Worm (Caenorhabditis elegans) whole organism, L4 larva: ENCODE results near the gene oops-1.

Experiments used
- F26F4.8 ChIP-seq: fragments of 200-800 bp; sonication (Bioruptor generic); conservative IDR thresholded peaks from 2 replicates; pipeline ENCODE4 v1.3.6; 2022; ENCODE audit warnings: missing genetic modification characterization, missing compliant biosample characterization
- F49E8.2 ChIP-seq: sonication (generic microtip); optimal IDR thresholded peaks from 2 replicates; lab custom pipeline; 2016; ENCODE audit warnings: missing compliant biosample characterization, mild to moderate bottlenecking, missing genetic modification characterization, borderline replicate concordance
- R02D3.7 ChIP-seq: fragments of 150-350 bp; sonication (generic microtip); optimal IDR thresholded peaks from 3 replicates; lab custom pipeline; 2014; ENCODE audit warnings: missing biosample characterization, missing genetic modification characterization
- Y75B8A.6 ChIP-seq: fragments of 200-800 bp; sonication (Bioruptor generic); IDR thresholded peaks from 2 replicates; pipeline ENCODE4 v1.3.6; 2022; ENCODE audit warnings: missing genetic modification reagents, missing genetic modification characterization, missing compliant biosample characterization
- aha-1 ChIP-seq: fragments of 150-350 bp; peaks from one replicate; lab custom pipeline; 2014; ENCODE audit warnings: missing biosample characterization, missing genetic modification characterization
- ama-1 ChIP-seq: fragments of 150-350 bp; optimal IDR thresholded peaks from 2 replicates; lab custom pipeline; 2014; ENCODE audit warnings: inconsistent platforms, mixed read lengths
- attf-4 ChIP-seq: sonication (generic microtip); optimal IDR thresholded peaks from 3 replicates; lab custom pipeline; 2017; ENCODE audit warnings: missing biosample characterization, missing genetic modification characterization
- ceh-62 ChIP-seq: sonication (generic microtip); optimal IDR thresholded peaks from 2 replicates; lab custom pipeline; 2017; ENCODE audit warnings: missing biosample characterization, missing genetic modification characterization
- ceh-82 ChIP-seq: sonication (generic microtip); optimal IDR thresholded peaks from 2 replicates; lab custom pipeline; 2017; ENCODE audit warnings: missing biosample characterization, missing genetic modification characterization
- daf-19 ChIP-seq: fragments of 200-800 bp; sonication (Bioruptor generic); conservative IDR thresholded peaks from 2 replicates; pipeline ENCODE4 v1.3.6; 2022; ENCODE audit warnings: missing genetic modification characterization, missing compliant biosample characterization
- dmd-6 ChIP-seq: fragments of 200-800 bp; sonication (Bioruptor generic); IDR thresholded peaks from 2 replicates; pipeline ENCODE4 v1.3.6; 2022; ENCODE audit warnings: missing genetic modification reagents, missing genetic modification characterization, missing compliant biosample characterization
- dve-1 ChIP-seq: sonication (generic microtip); optimal IDR thresholded peaks from 2 replicates; lab custom pipeline; 2017; ENCODE audit warnings: antibody characterized with exemption, mild to moderate bottlenecking, missing genetic modification characterization, missing compliant biosample characterization; ENCODE audit not compliant: insufficient read depth
- fos-1 ChIP-seq: fragments of 150-350 bp; optimal IDR thresholded peaks from 2 replicates; lab custom pipeline; 2014; ENCODE audit warnings: missing biosample characterization, missing genetic modification characterization
- hlh-11 ChIP-seq: fragments of 200-800 bp; sonication (Bioruptor generic); optimal IDR thresholded peaks from 2 replicates; lab custom pipeline; 2018; ENCODE audit warnings: mild to moderate bottlenecking, missing genetic modification characterization, missing compliant biosample characterization
- hlh-30 ChIP-seq: sonication (generic microtip); optimal IDR thresholded peaks from 2 replicates; lab custom pipeline; 2017; ENCODE audit warnings: antibody characterized with exemption, mild to moderate bottlenecking, missing genetic modification characterization, missing compliant biosample characterization; ENCODE audit not compliant: insufficient read depth
- hmg-1.1 ChIP-seq: fragments of 200-800 bp; sonication (Bioruptor generic); IDR thresholded peaks from 2 replicates; pipeline ENCODE4 v1.3.6; 2022; ENCODE audit warnings: missing genetic modification reagents, missing genetic modification characterization, missing compliant biosample characterization
- jun-1 ChIP-seq: fragments of 150-350 bp; optimal IDR thresholded peaks from 2 replicates; lab custom pipeline; 2014; ENCODE audit warnings: missing biosample characterization, missing genetic modification reagents, missing genetic modification characterization
- lim-7 ChIP-seq: fragments of 200-800 bp; sonication (Bioruptor generic); IDR thresholded peaks from 2 replicates; pipeline ENCODE4 v1.3.6; 2022; ENCODE audit warnings: missing genetic modification characterization, missing compliant biosample characterization
- lin-15B ChIP-seq: fragments of 150-350 bp; sonication (generic microtip); optimal IDR thresholded peaks from 3 replicates; lab custom pipeline; 2014; ENCODE audit warnings: missing biosample characterization, missing genetic modification characterization
- lin-29 ChIP-seq: fragments of 200-800 bp; sonication (Bioruptor generic); IDR thresholded peaks from 2 replicates; pipeline ENCODE4 v1.3.6; 2022; ENCODE audit warnings: missing genetic modification reagents, missing genetic modification characterization, missing compliant biosample characterization
- lin-38 ChIP-seq: fragments of 200-800 bp; sonication (Bioruptor generic); IDR thresholded peaks from 2 replicates; pipeline ENCODE4 v1.3.6; 2022; ENCODE audit warnings: missing genetic modification reagents, missing genetic modification characterization, missing compliant biosample characterization
- lir-3 ChIP-seq: sonication (generic microtip); optimal IDR thresholded peaks from 2 replicates; lab custom pipeline; 2016; ENCODE audit warnings: mild to moderate bottlenecking, missing genetic modification characterization, missing compliant biosample characterization
- mdl-1 ChIP-seq, 2 experiments: fragments of 150-350 bp in 1 of 2; sonication (generic microtip) in 1 of 2; optimal IDR thresholded peaks; 2 replicates each; lab custom pipeline; 2014 to 2017; ENCODE audit warnings: missing biosample characterization in 2 of 2, missing genetic modification characterization in 2 of 2
- mep-1 ChIP-seq: fragments of 150-350 bp; sonication (generic microtip); optimal IDR thresholded peaks from 3 replicates; lab custom pipeline; 2014; ENCODE audit warnings: missing biosample characterization, missing genetic modification characterization
- mes-2 ChIP-seq: sonication (generic microtip); optimal IDR thresholded peaks from 2 replicates; lab custom pipeline; 2016; ENCODE audit warnings: missing genotype, mild to moderate bottlenecking, missing genetic modification characterization, missing compliant biosample characterization; ENCODE audit not compliant: poor library complexity, severe bottlenecking
- nhr-10 ChIP-seq: fragments of 150-350 bp; optimal IDR thresholded peaks from 2 replicates; lab custom pipeline; 2014; ENCODE audit warnings: missing biosample characterization, missing genetic modification characterization
- nhr-11 ChIP-seq: fragments of 150-350 bp; optimal IDR thresholded peaks from 2 replicates; lab custom pipeline; 2014; ENCODE audit warnings: missing biosample characterization, missing genetic modification characterization
- nhr-237 ChIP-seq: sonication (generic microtip); optimal IDR thresholded peaks from 2 replicates; lab custom pipeline; 2017; ENCODE audit warnings: missing biosample characterization, missing genetic modification characterization
- nhr-25 ChIP-seq: sonication (generic microtip); optimal IDR thresholded peaks from 2 replicates; lab custom pipeline; 2017; ENCODE audit warnings: missing genetic modification characterization, mild to moderate bottlenecking, missing compliant biosample characterization, antibody characterized with exemption, moderate library complexity, borderline replicate concordance; ENCODE audit not compliant: insufficient read depth
- nhr-28 ChIP-seq: fragments of 150-350 bp; optimal IDR thresholded peaks from 2 replicates; lab custom pipeline; 2014; ENCODE audit warnings: missing biosample characterization, missing genetic modification characterization
- nhr-41 ChIP-seq: fragments of 200-800 bp; sonication (Bioruptor generic); IDR thresholded peaks from 2 replicates; pipeline ENCODE4 v1.3.6; 2022; ENCODE audit warnings: missing genetic modification reagents, missing genetic modification characterization, missing compliant biosample characterization
- nhr-48 ChIP-seq: sonication (generic microtip); optimal IDR thresholded peaks from 2 replicates; lab custom pipeline; 2016; ENCODE audit warnings: mild to moderate bottlenecking, missing genetic modification characterization, missing compliant biosample characterization
- nhr-76 ChIP-seq: fragments of 150-350 bp; optimal IDR thresholded peaks from 2 replicates; lab custom pipeline; 2014; ENCODE audit warnings: missing biosample characterization, missing genetic modification characterization
- nhr-77 ChIP-seq: fragments of 150-350 bp; optimal IDR thresholded peaks from 2 replicates; lab custom pipeline; 2014; ENCODE audit warnings: missing biosample characterization, missing genetic modification characterization
- rbr-2 ChIP-seq: sonication (generic microtip); optimal IDR thresholded peaks from 2 replicates; lab custom pipeline; 2016; ENCODE audit warnings: missing genotype, missing genetic modification characterization, missing compliant biosample characterization
- saeg-2 ChIP-seq: fragments of 200-800 bp; sonication (Bioruptor generic); IDR thresholded peaks from 2 replicates; pipeline ENCODE4 v1.3.6; 2022; ENCODE audit warnings: missing genetic modification reagents, missing genetic modification characterization, missing compliant biosample characterization
- set-16 ChIP-seq: fragments of 200-800 bp; sonication (Bioruptor generic); IDR thresholded peaks from 2 replicates; pipeline ENCODE4 v1.3.6; 2022; ENCODE audit warnings: missing genetic modification reagents, missing genetic modification characterization, missing compliant biosample characterization
- snpc-1.2 ChIP-seq: fragments of 200-800 bp; sonication (Bioruptor generic); IDR thresholded peaks from 2 replicates; pipeline ENCODE4 v1.3.6; 2022; ENCODE audit warnings: missing genetic modification reagents, missing genetic modification characterization, missing compliant biosample characterization
- tra-1 ChIP-seq: fragments of 200-800 bp; sonication (Bioruptor generic); IDR thresholded peaks from 2 replicates; pipeline ENCODE4 v1.3.6; 2022; ENCODE audit warnings: missing genetic modification reagents, missing genetic modification characterization, missing compliant biosample characterization
- unc-39 ChIP-seq: sonication (generic microtip); optimal IDR thresholded peaks from 2 replicates; lab custom pipeline; 2017; ENCODE audit warnings: missing biosample characterization, missing genetic modification characterization
- unc-62 ChIP-seq, 3 experiments: fragments of 150-350 bp in 1 of 3; sonication (generic microtip); optimal IDR thresholded peaks in 2 of 3; peaks in 1 of 3; 1 replicate in 1 of 3; 2 replicates in 2 of 3; lab custom pipeline; 2014 to 2017; ENCODE audit warnings: missing biosample characterization in 3 of 3, missing genetic modification characterization in 3 of 3, missing genetic modification reagents in 3 of 3, missing genotype in 1 of 3
- vab-7 ChIP-seq: fragments of 200-800 bp; sonication (Bioruptor generic); IDR thresholded peaks from 2 replicates; pipeline ENCODE4 v1.3.6; 2022; ENCODE audit warnings: missing genetic modification reagents, missing genetic modification characterization, missing compliant biosample characterization
- zfp-2 ChIP-seq: sonication (generic microtip); optimal IDR thresholded peaks from 2 replicates; lab custom pipeline; 2016; ENCODE audit warnings: mild to moderate bottlenecking, missing genetic modification characterization, missing compliant biosample characterization
- zip-2 ChIP-seq: fragments of 150-350 bp; optimal IDR thresholded peaks from 2 replicates; lab custom pipeline; 2014; ENCODE audit warnings: missing biosample characterization, missing genetic modification characterization

Gene oops-1

DNA sequence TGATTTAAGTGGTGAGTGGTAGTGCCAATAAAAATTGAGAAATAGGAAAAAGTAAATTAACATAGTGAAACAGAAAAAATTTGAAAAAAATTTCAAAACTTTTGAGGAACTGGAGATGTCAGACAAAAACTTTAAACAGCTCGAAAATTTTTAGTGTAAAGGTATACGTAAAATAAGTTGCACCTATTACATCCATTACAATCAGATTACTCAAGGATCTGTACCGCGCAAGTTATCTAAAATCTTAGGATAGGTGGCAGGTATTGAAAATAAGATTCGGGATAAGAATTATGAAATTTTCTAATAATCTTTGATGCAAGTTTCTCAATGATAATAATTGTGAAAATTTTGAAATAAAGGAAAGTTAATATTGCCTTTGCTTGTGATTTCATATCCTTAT, 47.1 kb downstream of the oops-1 start:
- TF ChIP-seq unc-62 (GFP tag; optimal IDR thresholded peaks at IDR 0.05 in 1 of 2; lab: Kevin White, UChicago) (peak in 1 of 2 experiments; percentile 91), unc-62 (tag; optimal IDR thresholded peaks at IDR 0.05; lab: Kevin White, UChicago) (no peak), hlh-11 (tag; lab: Kevin White, UChicago) (no peak), fos-1 (no peak), saeg-2 (no peak), attf-4 (no peak)

DNA sequence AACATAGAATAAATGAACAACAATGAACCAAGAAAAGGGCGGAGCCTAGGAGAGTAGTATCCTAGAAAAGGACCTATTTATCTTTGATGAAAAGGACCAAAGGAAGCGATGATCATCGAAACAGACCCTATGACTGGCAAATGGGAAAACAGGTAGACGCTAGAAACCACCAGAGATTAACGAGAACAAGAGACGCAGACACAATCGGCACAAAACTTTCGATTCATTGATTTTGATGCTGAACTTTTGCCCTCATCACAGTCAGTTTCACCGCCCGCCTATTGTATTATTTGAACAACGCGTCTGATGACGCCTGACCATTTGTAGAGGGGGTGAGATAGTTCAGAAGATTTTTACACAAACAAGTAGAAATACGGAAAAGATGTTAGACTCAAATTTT, 48.3 kb downstream of the oops-1 start:
- TF ChIP-seq nhr-25 (tag; lab: Kevin White, UChicago) (no peak), lin-38 (GFP tag; lab: Robert Waterston, UW) (no peak), zip-2 (tag; lab: Kevin White, UChicago) (no peak), unc-39 (tag; lab: Kevin White, UChicago) (no peak), ama-1 (lab: Kevin White, UChicago) (no peak), lin-29 (GFP tag; lab: Robert Waterston, UW) (no peak), attf-4 (no peak), zfp-2 (tag; lab: Kevin White, UChicago) (no peak), nhr-41 (GFP tag; lab: Robert Waterston, UW) (no peak), dve-1 (peak; percentile 39), nhr-48 (tag; lab: Kevin White, UChicago) (no peak), nhr-77 (no peak), nhr-11 (no peak), dmd-6 (peak; percentile 27; the same call in 1 of the 2 replicates), F49E8.2 (tag; lab: Kevin White, UChicago) (no peak), nhr-28 (tag; lab: Kevin White, UChicago) (peak; percentile 69), jun-1 (tag; lab: Kevin White, UChicago) (no peak), hmg-1.1 (peak; percentile 29; the same call in 1 of the 2 replicates), tra-1 (no peak), nhr-237 (no peak), mep-1 (tag; lab: Kevin White, UChicago) (peak; percentile 21), set-16 (GFP tag; lab: Robert Waterston, UW) (no peak), ceh-62 (no peak), daf-19 (GFP tag; lab: Robert Waterston, UW) (no peak), mdl-1 (tag; optimal IDR thresholded peaks at IDR 0.05; lab: Kevin White, UChicago) (peak in 1 of 2 experiments; percentile 11), rbr-2 (tag; lab: Kevin White, UChicago) (no peak), lin-15B (tag; lab: Kevin White, UChicago) (no peak), ceh-82 (tag; lab: Kevin White, UChicago) (no peak), R02D3.7 (tag; lab: Kevin White, UChicago) (no peak), Y75B8A.6 (no peak), hlh-11 (tag; lab: Kevin White, UChicago) (peak; percentile 43), mes-2 (no peak), nhr-76 (tag; lab: Kevin White, UChicago) (no peak), snpc-1.2 (GFP tag; lab: Robert Waterston, UW) (no peak), lim-7 (no peak), aha-1 (no peak), nhr-10 (tag; lab: Kevin White, UChicago) (no peak), hlh-30 (tag; lab: Kevin White, UChicago) (peak; percentile 64), vab-7 (no peak), saeg-2 (no peak), lir-3 (no peak), F26F4.8 (GFP tag; lab: Robert Waterston, UW) (no peak)
